Worm (Caenorhabditis elegans) whole organism, L2 larva: ENCODE data around the gene Y41D4A.3.

ENCODE experiments used
- C34F6.9 ChIP-seq: fragments of 150-350 bp; optimal IDR thresholded peaks from 2 replicates; lab custom pipeline; 2014; ENCODE audit warnings: missing biosample characterization, missing genetic modification characterization
- R02D3.7 ChIP-seq: fragments of 150-350 bp; optimal IDR thresholded peaks from 2 replicates; lab custom pipeline; 2014; ENCODE audit warnings: missing biosample characterization, missing genetic modification characterization
- Y55F3AM.14 ChIP-seq: fragments of 200-800 bp; sonication (Bioruptor generic); optimal IDR thresholded peaks from 2 replicates; lab custom pipeline; 2018; ENCODE audit warnings: mild to moderate bottlenecking, missing genetic modification characterization, missing compliant biosample characterization
- ZK546.5 ChIP-seq: sonication (generic microtip); optimal IDR thresholded peaks from 2 replicates; lab custom pipeline; 2017; ENCODE audit warnings: missing biosample characterization, missing genetic modification characterization
- aly-2 ChIP-seq: fragments of 150-350 bp; optimal IDR thresholded peaks from 2 replicates; lab custom pipeline; 2014; ENCODE audit warnings: missing biosample characterization, missing genetic modification characterization
- ama-1 ChIP-seq: fragments of 150-350 bp; optimal IDR thresholded peaks from 2 replicates; lab custom pipeline; 2018; ENCODE audit warnings: inconsistent platforms
- ceh-16 ChIP-seq: fragments of 150-350 bp; optimal IDR thresholded peaks from 2 replicates; lab custom pipeline; 2014; ENCODE audit warnings: missing biosample characterization, missing genetic modification characterization
- ceh-82 ChIP-seq: fragments of 150-350 bp; optimal IDR thresholded peaks from 2 replicates; lab custom pipeline; 2014; ENCODE audit warnings: missing biosample characterization, missing genetic modification characterization
- crh-2 ChIP-seq: sonication (generic microtip); optimal IDR thresholded peaks from 2 replicates; lab custom pipeline; 2017; ENCODE audit warnings: missing biosample characterization, missing genetic modification characterization
- egl-27 ChIP-seq: sonication (generic microtip); optimal IDR thresholded peaks from 3 replicates; lab custom pipeline; 2017; ENCODE audit warnings: missing biosample characterization, missing genetic modification reagents, missing genetic modification characterization
- elt-3 ChIP-seq: sonication (generic microtip); optimal IDR thresholded peaks from 2 replicates; lab custom pipeline; 2017; ENCODE audit warnings: missing biosample characterization, missing genetic modification characterization
- lin-11 ChIP-seq: fragments of 150-350 bp; sonication (generic microtip); optimal IDR thresholded peaks from 2 replicates; lab custom pipeline; 2014; ENCODE audit warnings: missing biosample characterization, missing genetic modification characterization, inconsistent platforms, mixed read lengths
- lin-13 ChIP-seq: fragments of 150-350 bp; optimal IDR thresholded peaks from 2 replicates; lab custom pipeline; 2014; ENCODE audit warnings: missing biosample characterization, missing genetic modification reagents, missing genetic modification characterization
- lsy-2 ChIP-seq, 2 experiments: fragments of 150-350 bp in 1 of 2; sonication (generic microtip) in 1 of 2; optimal IDR thresholded peaks; 2 replicates each; lab custom pipeline; 2014 to 2017; ENCODE audit warnings: missing biosample characterization in 2 of 2, missing genetic modification characterization in 2 of 2
- mab-5 ChIP-seq: fragments of 150-350 bp; optimal IDR thresholded peaks from 2 replicates; lab custom pipeline; 2014; ENCODE audit warnings: missing biosample characterization, missing genetic modification characterization
- mbf-1 ChIP-seq: sonication (generic microtip); optimal IDR thresholded peaks from 2 replicates; lab custom pipeline; 2017; ENCODE audit warnings: missing biosample characterization, missing genetic modification characterization
- nhr-11 ChIP-seq: fragments of 150-350 bp; optimal IDR thresholded peaks from 2 replicates; lab custom pipeline; 2014; ENCODE audit warnings: missing biosample characterization, missing genetic modification characterization
- nhr-12 ChIP-seq: fragments of 150-350 bp; optimal IDR thresholded peaks from 2 replicates; lab custom pipeline; 2014; ENCODE audit warnings: missing biosample characterization, missing genetic modification characterization
- nhr-129 ChIP-seq: fragments of 150-350 bp; optimal IDR thresholded peaks from 2 replicates; lab custom pipeline; 2014; ENCODE audit warnings: missing biosample characterization, missing genetic modification characterization
- nhr-21 ChIP-seq: fragments of 150-350 bp; optimal IDR thresholded peaks from 2 replicates; lab custom pipeline; 2014; ENCODE audit warnings: missing biosample characterization, missing genetic modification characterization
- nhr-237 ChIP-seq: fragments of 150-350 bp; optimal IDR thresholded peaks from 2 replicates; lab custom pipeline; 2014; ENCODE audit warnings: missing biosample characterization, missing genetic modification characterization
- nhr-25 ChIP-seq: fragments of 150-350 bp; sonication (generic microtip); optimal IDR thresholded peaks from 3 replicates; lab custom pipeline; 2014; ENCODE audit warnings: missing biosample characterization, missing genetic modification characterization
- sem-4 ChIP-seq: fragments of 150-350 bp; optimal IDR thresholded peaks from 2 replicates; lab custom pipeline; 2014; ENCODE audit warnings: missing biosample characterization, missing genetic modification reagents, missing genetic modification characterization
- sma-3 ChIP-seq: sonication (generic microtip); optimal IDR thresholded peaks from 2 replicates; lab custom pipeline; 2016; ENCODE audit warnings: missing genetic modification reagents, missing genetic modification characterization, missing compliant biosample characterization
- sma-9 ChIP-seq, 2 experiments: fragments of 150-350 bp in 1 of 2; sonication (generic microtip) in 1 of 2; optimal IDR thresholded peaks; 2 replicates each; lab custom pipeline; 2014 to 2016; ENCODE audit warnings: missing genetic modification characterization in 2 of 2, mild to moderate bottlenecking in 1 of 2, missing biosample characterization in 1 of 2, missing compliant biosample characterization in 1 of 2, missing genetic modification reagents in 1 of 2, moderate library complexity in 1 of 2
- snpc-4 ChIP-seq: fragments of 150-350 bp; optimal IDR thresholded peaks from 2 replicates; lab custom pipeline; 2014; ENCODE audit warnings: missing biosample characterization, missing genetic modification characterization
- unc-62 ChIP-seq: fragments of 150-350 bp; optimal IDR thresholded peaks from 2 replicates; lab custom pipeline; 2014; ENCODE audit warnings: missing biosample characterization, missing genetic modification reagents, missing genetic modification characterization
- zag-1 ChIP-seq: fragments of 150-350 bp; optimal IDR thresholded peaks from 2 replicates; lab custom pipeline; 2014; ENCODE audit warnings: missing biosample characterization, missing genetic modification characterization
- ztf-1 ChIP-seq: fragments of 200-800 bp; sonication (Bioruptor generic); conservative IDR thresholded peaks from 2 replicates; pipeline ENCODE4 v1.3.6; 2022; ENCODE audit warnings: missing genetic modification characterization, missing compliant biosample characterization
- ztf-11 ChIP-seq: sonication (generic microtip); optimal IDR thresholded peaks from 2 replicates; lab custom pipeline; 2017; ENCODE audit warnings: missing biosample characterization, missing genetic modification characterization

Gene Y41D4A.3

DNA sequence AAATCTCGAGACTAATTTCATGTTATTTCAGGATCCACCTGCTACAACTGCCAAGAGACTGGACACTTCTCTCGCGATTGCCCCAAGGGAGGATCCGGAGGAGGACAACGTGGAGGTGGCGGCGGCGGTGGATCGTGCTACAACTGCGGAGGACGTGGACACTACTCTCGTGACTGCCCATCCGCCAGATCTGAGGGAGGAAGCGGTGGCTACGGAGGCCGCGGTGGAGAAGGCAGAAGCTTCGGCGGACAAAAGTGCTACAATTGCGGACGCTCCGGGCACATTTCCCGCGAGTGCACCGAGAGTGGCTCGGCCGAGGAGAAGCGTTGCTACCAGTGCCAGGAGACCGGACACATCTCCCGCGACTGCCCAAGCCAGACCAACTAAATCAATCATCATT lies 43.0 kb upstream of the Y41D4A.3 start:
- no peak for TF ChIP-seq ceh-82 (tag; lab: Kevin White, UChicago)
- TF ChIP-seq ztf-1 (GFP tag; lab: Robert Waterston, UW), result no peak
- no peak for TF ChIP-seq zag-1 (tag; lab: Kevin White, UChicago)
- TF ChIP-seq nhr-237, result no peak

DNA sequence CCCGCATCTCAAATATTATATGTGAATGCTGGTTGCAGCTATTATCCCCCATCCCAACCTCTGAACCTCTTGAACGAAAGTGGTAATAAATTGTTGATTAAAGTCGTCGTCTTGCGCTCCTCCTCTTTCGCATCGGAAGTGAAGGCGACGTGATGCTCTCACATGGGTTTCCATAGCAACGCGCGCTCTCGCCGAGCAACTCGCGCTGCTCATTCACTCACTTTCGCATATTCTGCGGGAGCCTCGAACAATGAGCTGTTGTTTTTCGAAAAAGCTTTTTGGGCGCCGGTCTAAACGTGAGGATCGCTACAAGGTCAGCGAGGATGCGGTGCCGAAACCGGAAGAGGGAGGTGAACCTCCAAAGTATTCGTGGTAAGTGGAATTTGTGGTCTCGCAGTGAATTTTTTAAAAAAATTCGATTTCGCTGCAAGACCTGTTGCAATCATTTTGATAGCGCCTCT lies 42.5 kb upstream of the Y41D4A.3 start, which contains the start of gene rpi-2:
TSS of gene rpi-2 (plus strand) at position 234 of the 461 bp plus-strand sequence.
- TF ChIP-seq ceh-82 (tag; lab: Kevin White, UChicago), result no peak
- TF ChIP-seq lin-13 (GFP tag; lab: Kevin White, UChicago), result peak; percentile 30
- TF ChIP-seq snpc-4, result no peak
- peak in 1 of 2 experiments; percentile 12 for TF ChIP-seq lsy-2 (tag; optimal IDR thresholded peaks at IDR 0.05; lab: Kevin White, UChicago)
- peak; percentile 22 for TF ChIP-seq nhr-25 (tag; lab: Kevin White, UChicago)
- TF ChIP-seq sma-9 (GFP tag; optimal IDR thresholded peaks at IDR 0.05; lab: Kevin White, UChicago), result no peak
- no peak for TF ChIP-seq sma-9 (tag; optimal IDR thresholded peaks at IDR 0.05; lab: Kevin White, UChicago)
- TF ChIP-seq elt-3 (tag; lab: Kevin White, UChicago), result no peak
- no peak for TF ChIP-seq Y55F3AM.14 (GFP tag; lab: Kevin White, UChicago)
- no peak for TF ChIP-seq egl-27 (tag; lab: Kevin White, UChicago)
- no peak for TF ChIP-seq lin-11 (tag; lab: Kevin White, UChicago)
- no peak for TF ChIP-seq ceh-16 (tag; lab: Kevin White, UChicago)
- TF ChIP-seq nhr-11 (tag; lab: Kevin White, UChicago), result no peak
- peak; percentile 50 for TF ChIP-seq ZK546.5 (tag; lab: Kevin White, UChicago)

DNA sequence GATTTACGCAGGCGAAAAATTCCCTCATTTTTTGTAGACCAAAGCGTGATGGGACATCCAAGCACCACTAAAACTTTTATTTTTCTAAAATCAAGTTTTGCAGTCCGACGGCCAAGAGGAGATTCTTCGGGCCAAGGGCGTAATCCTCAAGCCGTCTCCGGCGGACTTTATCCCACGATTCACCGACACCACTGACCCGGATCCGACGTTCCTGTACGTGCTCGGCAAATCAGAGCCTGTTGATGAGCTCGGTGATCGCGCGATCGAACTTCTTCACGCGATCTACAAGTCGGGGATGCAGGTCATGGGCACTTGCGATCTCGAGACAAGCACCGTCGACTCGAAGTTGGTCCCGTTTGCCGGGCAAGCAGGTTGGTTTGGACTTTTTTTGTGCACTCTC lies 40.0 kb upstream of the Y41D4A.3 start:
- no peak for TF ChIP-seq elt-3 (tag; lab: Kevin White, UChicago)
- no peak for TF ChIP-seq nhr-21 (tag; lab: Kevin White, UChicago)

DNA sequence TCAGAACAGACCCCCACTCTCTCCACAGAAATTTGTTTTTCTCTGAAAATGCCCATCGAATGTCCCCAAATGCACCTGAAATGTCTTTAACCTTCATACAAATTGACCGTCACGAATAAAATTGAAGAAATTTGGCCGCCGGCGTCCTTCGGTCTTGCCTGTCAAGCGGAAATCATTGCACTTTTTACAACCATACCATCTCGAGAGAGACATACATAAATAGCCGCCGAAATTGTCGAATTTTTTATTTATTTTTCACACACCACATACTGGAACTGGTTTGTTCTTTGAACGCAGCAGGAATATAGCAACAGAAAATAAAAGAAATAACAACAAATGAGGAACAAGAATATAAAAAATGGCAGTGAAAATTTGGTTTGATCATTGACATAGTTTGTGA lies 37.9 kb upstream of the Y41D4A.3 start:
- TF ChIP-seq nhr-12 (tag; lab: Kevin White, UChicago), result no peak
- TF ChIP-seq nhr-25 (tag; lab: Kevin White, UChicago), result peak; percentile 74

DNA sequence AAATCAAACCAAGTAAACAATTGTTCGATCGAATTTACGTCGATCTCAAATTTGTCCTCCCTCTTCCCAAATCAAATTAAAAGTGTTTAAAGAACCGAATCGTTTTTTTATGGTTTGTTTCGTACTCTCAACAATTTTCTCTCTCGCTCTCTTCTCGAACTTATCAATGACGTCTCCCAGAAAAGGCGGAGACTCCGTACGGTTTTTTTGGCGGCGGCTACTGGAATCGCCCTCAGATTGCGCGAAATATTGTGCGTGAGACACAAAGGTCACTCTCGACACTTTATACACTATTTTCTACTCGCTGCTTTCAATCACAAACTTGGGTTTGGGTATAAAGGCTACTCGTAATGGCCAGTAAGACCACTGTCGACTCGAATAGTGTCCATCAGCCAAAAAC lies 33.1 kb upstream of the Y41D4A.3 start, which contains the start of gene epic-2:
TSS of gene epic-2 (plus strand) at position 317 of the 400 bp plus-strand sequence.
- TF ChIP-seq ztf-11 (tag; lab: Kevin White, UChicago) (no peak), C34F6.9 (tag; lab: Kevin White, UChicago) (no peak), mbf-1 (no peak), nhr-25 (tag; lab: Kevin White, UChicago) (peak; percentile 29), R02D3.7 (tag; lab: Kevin White, UChicago) (no peak), ama-1 (lab: Kevin White, UChicago) (peak; percentile 53), unc-62 (no peak), sma-3 (peak; percentile 9), aly-2 (tag; lab: Kevin White, UChicago) (no peak), ztf-1 (GFP tag; lab: Robert Waterston, UW) (no peak)
- TF ChIP-seq, all 48 proteins: peak for 3

DNA sequence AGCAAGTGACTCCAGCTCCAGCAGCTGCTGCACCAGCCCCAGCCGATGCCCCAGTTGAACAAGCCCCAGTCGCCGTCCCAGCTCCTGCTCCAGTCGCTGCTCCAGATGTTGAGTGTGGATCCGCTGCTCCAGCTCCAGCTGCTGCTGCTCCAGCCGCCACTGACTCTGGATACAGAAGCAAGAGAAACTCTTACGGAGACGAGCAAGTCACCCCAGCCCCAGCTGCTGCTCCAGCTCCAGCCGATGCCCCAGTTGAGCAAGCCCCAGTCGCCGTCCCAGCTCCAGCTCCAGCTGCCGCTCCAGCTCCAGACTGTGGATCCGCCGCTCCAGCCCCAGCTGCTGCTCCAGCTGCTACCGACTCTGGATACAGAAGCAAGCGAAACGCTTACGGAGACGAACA lies 32.0 kb upstream of the Y41D4A.3 start:
- no peak for TF ChIP-seq lin-13 (GFP tag; lab: Kevin White, UChicago)
- no peak for TF ChIP-seq nhr-12 (tag; lab: Kevin White, UChicago)
- TF ChIP-seq mab-5 (tag; lab: Kevin White, UChicago), result no peak
- TF ChIP-seq crh-2 (tag; lab: Kevin White, UChicago), result no peak
- no peak for TF ChIP-seq sma-3
- TF ChIP-seq sma-9 (GFP tag; optimal IDR thresholded peaks at IDR 0.05; lab: Kevin White, UChicago), result no peak
- TF ChIP-seq sma-9 (tag; optimal IDR thresholded peaks at IDR 0.05; lab: Kevin White, UChicago), result no peak
- TF ChIP-seq sem-4 (tag; lab: Kevin White, UChicago), result no peak

DNA sequence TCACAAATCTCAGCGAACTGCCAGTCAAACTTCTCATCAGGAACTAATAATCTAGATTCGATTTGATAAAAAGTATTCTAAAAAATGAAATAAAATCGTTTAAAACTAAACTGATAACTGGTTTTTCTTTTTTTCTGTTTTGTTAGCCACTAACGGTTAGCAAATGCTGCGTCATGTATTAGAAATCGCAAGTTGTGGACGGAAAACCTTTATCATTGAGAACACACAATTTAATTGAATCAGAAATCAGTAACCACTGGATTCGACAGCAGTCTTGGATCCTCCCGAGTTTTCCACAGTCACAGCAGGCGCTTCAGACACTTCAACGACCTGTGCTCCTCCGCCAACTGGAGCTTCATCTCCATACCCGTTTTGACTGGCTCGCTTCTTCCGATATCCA lies 30.6 kb upstream of the Y41D4A.3 start:
- TF ChIP-seq ama-1 (lab: Kevin White, UChicago) (peak; percentile 28), sma-3 (peak; percentile 40), nhr-129 (tag; lab: Kevin White, UChicago) (no peak), nhr-25 (tag; lab: Kevin White, UChicago) (peak; percentile 27)
